Worm (Caenorhabditis elegans): ENCODE measurements around the gene nmt-1.

ce11 chrIII:6120990-6121389 is 4.9 kb upstream of the nmt-1 start:
- TF ChIP-seq pqm-1 (tag; optimal IDR thresholded peaks at IDR 0.05): no peak
- TF ChIP-seq F49E8.2 (tag; optimal IDR thresholded peaks at IDR 0.05; ENCODE audit: borderline replicate concordance): no peak
- no peak for TF ChIP-seq fkh-10 (GFP tag; optimal IDR thresholded peaks at IDR 0.05)
- TF ChIP-seq mdt-29 (GFP tag; IDR thresholded peaks at IDR 0.05): no peak
- TF ChIP-seq ceh-62 (tag; optimal IDR thresholded peaks at IDR 0.05): no peak
- TF ChIP-seq ceh-82 (tag; optimal IDR thresholded peaks at IDR 0.05): no peak
- no peak for TF ChIP-seq daf-8 (GFP tag; IDR thresholded peaks at IDR 0.05)
- peak in 1 of 2 experiments; percentile 71 for TF ChIP-seq unc-62 (GFP tag; optimal IDR thresholded peaks at IDR 0.05 in 1 of 2)
- no peak for TF ChIP-seq unc-62 (tag; optimal IDR thresholded peaks at IDR 0.05)
- TF ChIP-seq zag-1 (tag; optimal IDR thresholded peaks at IDR 0.05): no peak
- TF ChIP-seq fos-1 (tag; optimal IDR thresholded peaks at IDR 0.05): no peak
